Worm (Caenorhabditis elegans): ENCODE data around the gene R09H10.2.

DNA sequence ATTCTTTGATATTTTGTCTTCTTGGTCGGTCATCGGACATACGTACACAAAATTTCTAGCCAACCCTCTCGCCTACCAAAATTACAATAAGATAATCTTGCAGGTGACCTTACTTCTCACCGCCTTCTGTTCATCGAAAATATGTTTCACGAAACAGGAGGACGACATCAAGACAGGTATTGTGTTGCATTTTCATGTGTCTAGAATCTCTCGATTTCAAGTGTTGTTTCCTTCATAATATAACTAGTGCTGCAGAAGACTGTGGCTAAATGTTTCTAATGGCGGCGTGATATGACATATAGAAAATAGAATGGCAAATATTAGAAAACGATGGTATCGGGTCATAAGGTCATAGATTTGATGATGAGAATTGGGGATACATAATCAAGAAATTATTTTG lies 14.4 kb downstream of the R09H10.2 start:
- no peak for TF ChIP-seq ztf-23 (GFP tag; IDR thresholded peaks at IDR 0.05)
- no peak for TF ChIP-seq T22C8.4 (GFP tag; IDR thresholded peaks at IDR 0.05)
- TF ChIP-seq ztf-29 (GFP tag; IDR thresholded peaks at IDR 0.05): no peak
- no peak for TF ChIP-seq cog-1 (tag; optimal IDR thresholded peaks at IDR 0.05)
- TF ChIP-seq tab-1 (GFP tag; IDR thresholded peaks at IDR 0.05): no peak
- TF ChIP-seq ref-1 (GFP tag; conservative IDR thresholded peaks at IDR 0.05): no peak
- TF ChIP-seq klf-2 (GFP tag; conservative IDR thresholded peaks at IDR 0.05): no peak
- no peak for TF ChIP-seq flt-1 (GFP tag; IDR thresholded peaks at IDR 0.05)

Measured in whole organism, midembryonic.